Worm (Caenorhabditis elegans) whole organism, L4 larva: Measurements from ENCODE around the gene Y116F11A.6.

Experiments used
- aly-2 ChIP-seq: sonication (generic microtip); optimal IDR thresholded peaks from 2 replicates; lab custom pipeline; 2018; ENCODE audit warnings: missing biosample characterization, missing genetic modification characterization
- ces-1 ChIP-seq: fragments of 150-350 bp; sonication (generic microtip); optimal IDR thresholded peaks from 4 replicates; lab custom pipeline; 2014; ENCODE audit warnings: missing biosample characterization, missing genetic modification reagents, missing genetic modification characterization
- lin-1 ChIP-seq: fragments of 200-800 bp; sonication (Bioruptor generic); IDR thresholded peaks from 2 replicates; pipeline ENCODE4 v1.3.6; 2022; ENCODE audit warnings: missing genetic modification reagents, missing genetic modification characterization, missing compliant biosample characterization
- nhr-10 ChIP-seq: fragments of 150-350 bp; optimal IDR thresholded peaks from 2 replicates; lab custom pipeline; 2014; ENCODE audit warnings: missing biosample characterization, missing genetic modification characterization
- nhr-11 ChIP-seq: fragments of 150-350 bp; optimal IDR thresholded peaks from 2 replicates; lab custom pipeline; 2014; ENCODE audit warnings: missing biosample characterization, missing genetic modification characterization
- nhr-237 ChIP-seq: sonication (generic microtip); optimal IDR thresholded peaks from 2 replicates; lab custom pipeline; 2017; ENCODE audit warnings: missing biosample characterization, missing genetic modification characterization
- nhr-28 ChIP-seq: fragments of 150-350 bp; optimal IDR thresholded peaks from 2 replicates; lab custom pipeline; 2014; ENCODE audit warnings: missing biosample characterization, missing genetic modification characterization
- pha-4 ChIP-seq, 2 experiments: fragments of 150-350 bp in 1 of 2; fragments of 200-800 bp in 1 of 2; sonication (Bioruptor generic) in 1 of 2; IDR thresholded peaks in 1 of 2; optimal IDR thresholded peaks in 1 of 2; 2 replicates each; pipeline versions ENCODE4 v1.3.6 to Lab custom; 2014 to 2022; ENCODE audit warnings: missing genetic modification characterization in 2 of 2, missing genetic modification reagents in 2 of 2, missing biosample characterization in 1 of 2, missing compliant biosample characterization in 1 of 2
- unc-130 ChIP-seq: sonication (generic microtip); optimal IDR thresholded peaks from 2 replicates; lab custom pipeline; 2016; ENCODE audit warnings: missing genetic modification reagents, missing genetic modification characterization, missing compliant biosample characterization
- unc-62 ChIP-seq, 3 experiments: fragments of 150-350 bp in 1 of 3; sonication (generic microtip); optimal IDR thresholded peaks in 2 of 3; peaks in 1 of 3; 1 replicate in 1 of 3; 2 replicates in 2 of 3; lab custom pipeline; 2014 to 2017; ENCODE audit warnings: missing biosample characterization in 3 of 3, missing genetic modification characterization in 3 of 3, missing genetic modification reagents in 3 of 3, missing genotype in 1 of 3
- ztf-11 ChIP-seq: fragments of 150-350 bp; optimal IDR thresholded peaks from 2 replicates; lab custom pipeline; 2014; ENCODE audit warnings: missing biosample characterization, missing genetic modification characterization

ce11 chrV:19741651-19742050 lies 22.3 kb downstream of the Y116F11A.6 start, which contains the start of gene W04E12.3:
- TF ChIP-seq nhr-11 (tag; lab: Kevin White, UChicago) = no peak
- no peak for TF ChIP-seq unc-62 (GFP tag; optimal IDR thresholded peaks at IDR 0.05 in 1 of 2; lab: Kevin White, UChicago)
- TF ChIP-seq unc-62 (tag; optimal IDR thresholded peaks at IDR 0.05; lab: Kevin White, UChicago) = no peak
- no peak for TF ChIP-seq nhr-28
- no peak for TF ChIP-seq aly-2 (tag; lab: Kevin White, UChicago)
- no peak for TF ChIP-seq pha-4 (GFP tag; IDR thresholded peaks at IDR 0.05; lab: Robert Waterston, UW)
- TF ChIP-seq pha-4 (tag; optimal IDR thresholded peaks at IDR 0.05; lab: Kevin White, UChicago) = no peak
- no peak for TF ChIP-seq unc-130 (GFP tag; lab: Kevin White, UChicago)
- no peak for TF ChIP-seq nhr-237
- no peak for TF ChIP-seq ztf-11 (tag; lab: Kevin White, UChicago)
- TF ChIP-seq lin-1 (GFP tag; lab: Robert Waterston, UW) = no peak
- TF ChIP-seq ces-1 (GFP tag; lab: Kevin White, UChicago) = no peak
- no peak for TF ChIP-seq nhr-10 (tag; lab: Kevin White, UChicago)
